Worm (Caenorhabditis elegans) whole organism, young adult: ENCODE results near the gene sri-7.

Experiments used
- B0019.2 ChIP-seq: fragments of 200-800 bp; sonication (Bioruptor generic); conservative IDR thresholded peaks from 2 replicates; pipeline ENCODE4 v1.3.6; 2022; ENCODE audit warnings: missing genetic modification reagents, missing genetic modification characterization, missing compliant biosample characterization
- F49E8.2 ChIP-seq: sonication (generic microtip); optimal IDR thresholded peaks from 3 replicates; lab custom pipeline; 2017; ENCODE audit warnings: missing genetic modification characterization, mild to moderate bottlenecking, missing compliant biosample characterization, antibody characterized with exemption, moderate library complexity; ENCODE audit not compliant: insufficient read depth
- K11D2.4 ChIP-seq: fragments of 200-800 bp; sonication (Bioruptor generic); IDR thresholded peaks from 2 replicates; pipeline ENCODE4 v1.3.6; 2022; ENCODE audit warnings: missing genetic modification reagents, missing genetic modification characterization, missing compliant biosample characterization
- atf-7 ChIP-seq: sonication (generic microtip); optimal IDR thresholded peaks from 2 replicates; lab custom pipeline; 2017; ENCODE audit warnings: mild to moderate bottlenecking, missing genetic modification characterization, missing compliant biosample characterization
- athp-1 ChIP-seq: sonication (generic microtip); optimal IDR thresholded peaks from 2 replicates; lab custom pipeline; 2017; ENCODE audit warnings: mild to moderate bottlenecking, missing genetic modification characterization, missing compliant biosample characterization
- attf-6 ChIP-seq: fragments of 200-800 bp; sonication (Bioruptor generic); IDR thresholded peaks from 2 replicates; pipeline ENCODE4 v1.3.6; 2022; ENCODE audit warnings: missing genetic modification reagents, missing genetic modification characterization, missing compliant biosample characterization
- bed-2 ChIP-seq: fragments of 200-800 bp; sonication (Bioruptor generic); IDR thresholded peaks from 2 replicates; pipeline ENCODE4 v1.3.6; 2022; ENCODE audit warnings: missing genetic modification reagents, missing genetic modification characterization, missing compliant biosample characterization
- cebp-1 ChIP-seq, 2 experiments: fragments of 200-800 bp in 1 of 2; sonication (Bioruptor generic) in 1 of 2; sonication (generic microtip) in 1 of 2; IDR thresholded peaks in 1 of 2; optimal IDR thresholded peaks in 1 of 2; 2 replicates each; pipeline versions ENCODE4 v1.3.6 to Lab custom; 2017 to 2022; ENCODE audit warnings: missing compliant biosample characterization in 2 of 2, missing genetic modification characterization in 2 of 2, mild to moderate bottlenecking in 1 of 2, missing genetic modification reagents in 1 of 2, moderate library complexity in 1 of 2
- dox-1 ChIP-seq: fragments of 200-800 bp; sonication (Bioruptor generic); IDR thresholded peaks from 2 replicates; pipeline ENCODE4 v1.3.6; 2022; ENCODE audit warnings: missing genetic modification reagents, missing genetic modification characterization, missing compliant biosample characterization
- dpff-1 ChIP-seq: sonication (generic microtip); optimal IDR thresholded peaks from 2 replicates; lab custom pipeline; 2017; ENCODE audit warnings: mild to moderate bottlenecking, missing genetic modification characterization, missing compliant biosample characterization
- egl-18 ChIP-seq: fragments of 200-800 bp; sonication (Bioruptor generic); IDR thresholded peaks from 2 replicates; pipeline ENCODE4 v1.3.6; 2022; ENCODE audit warnings: missing genetic modification reagents, missing genetic modification characterization, missing compliant biosample characterization
- ekl-4 ChIP-seq: fragments of 200-800 bp; sonication (Bioruptor generic); IDR thresholded peaks from 2 replicates; pipeline ENCODE4 v1.3.6; 2022; ENCODE audit warnings: missing genetic modification reagents, missing genetic modification characterization, missing compliant biosample characterization
- fkh-3 ChIP-seq: sonication (generic microtip); optimal IDR thresholded peaks from 2 replicates; lab custom pipeline; 2016; ENCODE audit warnings: mild to moderate bottlenecking, missing genetic modification characterization, missing compliant biosample characterization
- hmg-1.2 ChIP-seq: fragments of 200-800 bp; sonication (Bioruptor generic); IDR thresholded peaks from 2 replicates; pipeline ENCODE4 v1.3.6; 2022; ENCODE audit warnings: missing genetic modification reagents, missing genetic modification characterization, missing compliant biosample characterization
- hmg-20 ChIP-seq: fragments of 200-800 bp; sonication (Bioruptor generic); IDR thresholded peaks from 2 replicates; pipeline ENCODE4 v1.3.6; 2022; ENCODE audit warnings: missing genetic modification reagents, missing genetic modification characterization, missing compliant biosample characterization
- hrde-1 ChIP-seq: sonication (generic microtip); optimal IDR thresholded peaks from 2 replicates; lab custom pipeline; 2016; ENCODE audit warnings: missing genetic modification characterization, mild to moderate bottlenecking, missing compliant biosample characterization, moderate library complexity, missing genotype, missing genetic modification reagents, borderline replicate concordance
- let-526 ChIP-seq: fragments of 200-800 bp; sonication (Bioruptor generic); IDR thresholded peaks from 2 replicates; pipeline ENCODE4 v1.3.6; 2022; ENCODE audit warnings: missing genetic modification reagents, missing genetic modification characterization, missing compliant biosample characterization
- lir-1 ChIP-seq: fragments of 200-800 bp; sonication (Bioruptor generic); conservative IDR thresholded peaks from 2 replicates; pipeline ENCODE4 v1.3.6; 2022; ENCODE audit warnings: missing genetic modification reagents, missing genetic modification characterization, missing compliant biosample characterization
- lsy-27 ChIP-seq: sonication (generic microtip); optimal IDR thresholded peaks from 2 replicates; lab custom pipeline; 2017; ENCODE audit warnings: missing genetic modification characterization, mild to moderate bottlenecking, missing compliant biosample characterization, antibody characterized with exemption, missing genotype, borderline replicate concordance; ENCODE audit not compliant: insufficient read depth
- madf-8 ChIP-seq: fragments of 200-800 bp; sonication (Bioruptor generic); conservative IDR thresholded peaks from 2 replicates; pipeline ENCODE4 v1.3.6; 2022; ENCODE audit warnings: missing genetic modification reagents, missing genetic modification characterization, missing compliant biosample characterization
- nhr-120 ChIP-seq: fragments of 200-800 bp; sonication (Bioruptor generic); IDR thresholded peaks from 2 replicates; pipeline ENCODE4 v1.3.6; 2022; ENCODE audit warnings: missing genetic modification characterization, missing compliant biosample characterization
- nhr-27 ChIP-seq: fragments of 200-800 bp; sonication (Bioruptor generic); optimal IDR thresholded peaks from 2 replicates; lab custom pipeline; 2018; ENCODE audit warnings: mild to moderate bottlenecking, missing genetic modification characterization, moderate library complexity, missing compliant biosample characterization
- nhr-80 ChIP-seq: sonication (generic microtip); optimal IDR thresholded peaks from 2 replicates; lab custom pipeline; 2016; ENCODE audit warnings: missing genetic modification characterization, missing compliant biosample characterization
- sdz-38 ChIP-seq: sonication (generic microtip); optimal IDR thresholded peaks from 2 replicates; lab custom pipeline; 2016; ENCODE audit warnings: missing genotype, missing genetic modification characterization, missing compliant biosample characterization
- snpc-3.4 ChIP-seq: sonication (generic microtip); optimal IDR thresholded peaks from 2 replicates; lab custom pipeline; 2017; ENCODE audit warnings: missing genetic modification characterization, mild to moderate bottlenecking, missing compliant biosample characterization, antibody characterized with exemption, moderate library complexity, missing genotype, missing genetic modification reagents
- snpc-4 ChIP-seq, 5 experiments: fragments of 150-350 bp in 1 of 5; sonication (generic microtip) in 4 of 5; optimal IDR thresholded peaks; 2 replicates each; lab custom pipeline; 2014 to 2018; ENCODE audit warnings: missing genetic modification characterization in 5 of 5, missing biosample characterization in 3 of 5, antibody characterized with exemption in 2 of 5, mild to moderate bottlenecking in 2 of 5, missing compliant biosample characterization in 2 of 5, missing genotype in 2 of 5, moderate library complexity in 2 of 5, missing genetic modification reagents in 1 of 5
- unc-62 ChIP-seq: fragments of 150-350 bp; optimal IDR thresholded peaks from 2 replicates; lab custom pipeline; 2014; ENCODE audit warnings: missing biosample characterization, missing genetic modification reagents, missing genetic modification characterization
- zfh-2 ChIP-seq: fragments of 200-800 bp; sonication (Bioruptor generic); conservative IDR thresholded peaks from 2 replicates; pipeline ENCODE4 v1.3.6; 2022; ENCODE audit warnings: missing genetic modification reagents, missing genetic modification characterization, missing compliant biosample characterization
- ztf-18 ChIP-seq: sonication (generic microtip); optimal IDR thresholded peaks from 2 replicates; lab custom pipeline; 2016; ENCODE audit warnings: missing genotype, mild to moderate bottlenecking, missing genetic modification characterization, missing compliant biosample characterization
- ztf-22 ChIP-seq: fragments of 200-800 bp; sonication (Bioruptor generic); optimal IDR thresholded peaks from 2 replicates; lab custom pipeline; 2018; ENCODE audit warnings: mild to moderate bottlenecking, missing genetic modification characterization, moderate library complexity, missing compliant biosample characterization
- ztf-25 ChIP-seq: fragments of 200-800 bp; sonication (Bioruptor generic); IDR thresholded peaks from 2 replicates; pipeline ENCODE4 v1.3.6; 2022; ENCODE audit warnings: missing genetic modification reagents, missing genetic modification characterization, missing compliant biosample characterization
- ztf-28 ChIP-seq: fragments of 200-800 bp; sonication (Bioruptor generic); IDR thresholded peaks from 2 replicates; pipeline ENCODE4 v1.3.6; 2022; ENCODE audit warnings: missing genetic modification reagents, missing genetic modification characterization, missing compliant biosample characterization

Gene sri-7

DNA sequence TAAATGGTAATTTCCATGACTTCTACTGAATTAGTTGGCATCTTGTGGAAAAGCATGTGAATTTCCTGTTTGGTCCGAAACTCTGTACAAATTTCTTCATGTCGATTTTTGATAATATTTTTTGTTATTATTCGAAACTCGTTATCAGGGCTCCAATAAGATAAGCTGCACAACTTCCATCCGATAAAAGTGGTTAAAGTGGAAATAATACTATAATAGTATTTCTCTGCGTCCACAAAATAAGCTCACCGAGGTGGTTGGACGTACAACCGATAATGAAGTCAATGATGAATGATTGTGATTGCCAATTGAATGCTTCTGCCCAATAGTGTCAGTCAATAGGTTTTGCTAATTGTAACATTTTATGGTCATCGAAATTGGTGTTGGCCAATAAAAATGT is 48.3 kb downstream of the sri-7 start, which contains the start of gene T26H5.4:
TSS of gene T26H5.4 (minus strand) at position 294 of the 400 bp plus-strand sequence.
- no peak for TF ChIP-seq madf-8
- no peak for TF ChIP-seq nhr-27 (tag; lab: Kevin White, UChicago)
- no peak for TF ChIP-seq dpff-1 (tag; lab: Kevin White, UChicago)
- TF ChIP-seq ztf-25 (GFP tag; lab: Robert Waterston, UW): no peak
- peak; percentile 3 for TF ChIP-seq nhr-80 (tag; lab: Kevin White, UChicago)
- no peak for TF ChIP-seq lir-1 (GFP tag; lab: Robert Waterston, UW)
- TF ChIP-seq, all 124 proteins: peak for 1

DNA sequence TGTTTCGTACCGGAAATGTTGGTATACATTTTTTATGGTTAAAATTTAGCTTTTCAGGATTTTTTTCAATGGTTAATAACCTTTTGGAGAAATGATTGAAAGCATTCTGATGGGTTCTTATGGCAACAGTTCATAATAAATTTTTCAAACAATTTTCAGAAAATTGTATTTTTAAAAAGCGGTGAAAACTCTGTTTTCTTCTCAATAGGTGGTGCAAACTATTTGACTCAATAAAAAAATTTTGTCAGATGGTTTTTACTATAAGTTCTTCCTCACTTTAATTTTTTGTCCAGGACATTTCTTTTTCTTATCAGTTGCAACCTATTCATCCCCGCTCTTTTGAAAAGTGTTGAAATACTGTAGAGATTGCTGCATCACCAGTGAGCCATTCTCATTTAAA is 48.7 kb downstream of the sri-7 start, which contains the start of gene T26H5.14:
TSS of gene T26H5.14 (plus strand) at position 301 of the 400 bp plus-strand sequence.
- TF ChIP-seq attf-6 (GFP tag; lab: Robert Waterston, UW) (no peak), zfh-2 (GFP tag; lab: Robert Waterston, UW) (no peak), nhr-120 (GFP tag; lab: Robert Waterston, UW) (no peak), ztf-22 (no peak), F49E8.2 (tag; lab: Kevin White, UChicago) (no peak), nhr-27 (tag; lab: Kevin White, UChicago) (no peak), fkh-3 (tag; lab: Kevin White, UChicago) (no peak), ztf-28 (no peak), hmg-20 (no peak), snpc-4 (GFP tag; optimal IDR thresholded peaks at IDR 0.05; lab: Kevin White, UChicago) (no peak), snpc-4 (tag; optimal IDR thresholded peaks at IDR 0.05; lab: Kevin White, UChicago) (no peak), atf-7 (tag; lab: Kevin White, UChicago) (no peak), B0019.2 (GFP tag; lab: Robert Waterston, UW) (no peak), cebp-1 (GFP tag; IDR thresholded peaks at IDR 0.05; lab: Robert Waterston, UW) (no peak), cebp-1 (tag; optimal IDR thresholded peaks at IDR 0.05; lab: Kevin White, UChicago) (no peak), lsy-27 (tag; lab: Kevin White, UChicago) (no peak), let-526 (GFP tag; lab: Robert Waterston, UW) (no peak), unc-62 (no peak), bed-2 (no peak), ekl-4 (no peak), madf-8 (no peak), dox-1 (GFP tag; lab: Robert Waterston, UW) (no peak)

- TF ChIP-seq hrde-1 (no peak), egl-18 (GFP tag; lab: Robert Waterston, UW) (no peak), hmg-1.2 (no peak), snpc-3.4 (tag; lab: Kevin White, UChicago) (no peak), sdz-38 (tag; lab: Kevin White, UChicago) (no peak), K11D2.4 (GFP tag; lab: Robert Waterston, UW) (no peak), athp-1 (tag; lab: Kevin White, UChicago) (no peak), ztf-18 (tag; lab: Kevin White, UChicago) (no peak)
Observed at ce11 chrV:15451421-15451820, 51.3 kb downstream of the sri-7 start, which contains the start of gene srw-33. srw-33 (minus strand) TSS chrV:15451521.
